Fruit fly (Drosophila melanogaster) whole organism, wandering third instar larva: ENCODE results near the gene CG15579.
"Not testable (repeated sequence)": the region's sequence is repeated elsewhere in the genome, so short reads cannot be mapped to it uniquely, and the experiment has no call there.

ENCODE experiments used
- CG9705 ChIP-seq: fragments of 200-800 bp; sonication (Bioruptor generic); optimal IDR thresholded peaks from 2 replicates; lab custom pipeline; 2018; ENCODE audit warnings: missing biosample characterization, mild to moderate bottlenecking, missing genetic modification characterization
- Hr78 ChIP-seq: fragments of >200 bp; optimal IDR thresholded peaks from 2 replicates; lab custom pipeline; 2017; ENCODE audit warnings: missing biosample characterization, missing genetic modification characterization
- Vsx2 ChIP-seq: fragments of 200-300, 225-300 bp; sonication (Bioruptor generic); optimal IDR thresholded peaks from 2 replicates; lab custom pipeline; 2018; ENCODE audit warnings: missing biosample characterization, missing genetic modification characterization; ENCODE audit not compliant: partially characterized antibody
- dmrt93B ChIP-seq: fragments of 200-800 bp; sonication (Bioruptor generic); optimal IDR thresholded peaks from 2 replicates; lab custom pipeline; 2018; ENCODE audit warnings: missing biosample characterization, mild to moderate bottlenecking, missing genetic modification characterization
- fru ChIP-seq: fragments of 200-800 bp; sonication (Bioruptor generic); optimal IDR thresholded peaks from 3 replicates; lab custom pipeline; 2016; ENCODE audit warnings: missing biosample characterization, mild to moderate bottlenecking, missing genetic modification characterization
- jim ChIP-seq: fragments of 175-275, 200-325 bp; sonication (Bioruptor generic); optimal IDR thresholded peaks from 2 replicates; lab custom pipeline; 2016; ENCODE audit warnings: missing biosample characterization, mild to moderate bottlenecking, missing genetic modification characterization
- psq ChIP-seq: fragments of 200-800 bp; sonication (Bioruptor generic); optimal IDR thresholded peaks from 3 replicates; lab custom pipeline; 2017; ENCODE audit warnings: missing biosample characterization, mild to moderate bottlenecking, missing genetic modification characterization, moderate library complexity
- rgr ChIP-seq: fragments of 200-800 bp; sonication (Bioruptor generic); optimal IDR thresholded peaks from 3 replicates; lab custom pipeline; 2016; ENCODE audit warnings: missing biosample characterization, mild to moderate bottlenecking, missing genetic modification characterization

dm6 chrX:4318701-4319100 is 7.1 kb upstream of the CG15579 start, which contains the start of gene mei-9:
- TF ChIP-seq psq (GFP tag; lab: Kevin White, UChicago); fru (GFP tag; lab: Kevin White, UChicago); Hr78 (GFP tag; lab: Kevin White, UChicago); dmrt93B (GFP tag; lab: Kevin White, UChicago); jim (GFP tag; lab: Kevin White, UChicago); CG9705 (GFP tag; lab: Kevin White, UChicago); Vsx2 (GFP tag; lab: Kevin White, UChicago); rgr: not testable (repeated sequence)
